Fruit fly (Drosophila melanogaster) whole organism, embryonic: Measurements from ENCODE around the gene CG33523.
A peak's percentile ranks its signal among the peaks of the same experiment; 100 is the strongest.

Source experiments
- Atf6 ChIP-seq: fragments of 200-800 bp; sonication (Bioruptor generic); IDR thresholded peaks from 2 replicates; pipeline ENCODE4 v1.3.6; 2022; ENCODE audit warnings: missing biosample characterization, missing genetic modification characterization
- CG10431 ChIP-seq: fragments of 200-800 bp; sonication (Bioruptor generic); optimal IDR thresholded peaks from 3 replicates; lab custom pipeline; 2018; ENCODE audit warnings: missing biosample characterization, mild to moderate bottlenecking, missing genetic modification characterization
- CG10959 ChIP-seq: fragments of 200-800 bp; sonication (Bioruptor generic); IDR thresholded peaks from 2 replicates; pipeline ENCODE4 v1.3.6; 2022; ENCODE audit warnings: missing biosample characterization, missing genetic modification characterization
- CG11696 ChIP-seq: fragments of 200-800 bp; sonication (Bioruptor generic); IDR thresholded peaks from 2 replicates; pipeline ENCODE4 v1.3.6; 2022; ENCODE audit warnings: missing biosample characterization, missing genetic modification characterization
- CG12391 ChIP-seq: fragments of 200-800 bp; sonication (Bioruptor generic); optimal IDR thresholded peaks from 3 replicates; lab custom pipeline; 2018; ENCODE audit warnings: missing biosample characterization, mild to moderate bottlenecking, missing genetic modification characterization, moderate library complexity
- CG12744 ChIP-seq: fragments of 200-800 bp; sonication (Bioruptor generic); optimal IDR thresholded peaks from 2 replicates; lab custom pipeline; 2016; ENCODE audit warnings: missing biosample characterization, missing genetic modification characterization
- CG14710 ChIP-seq: fragments of 200-800 bp; sonication (Bioruptor generic); optimal IDR thresholded peaks from 3 replicates; lab custom pipeline; 2019; ENCODE audit warnings: missing biosample characterization, mild to moderate bottlenecking, missing genetic modification characterization, moderate library complexity
- CG15514 ChIP-seq: fragments of 200-800 bp; sonication (Bioruptor generic); optimal IDR thresholded peaks from 3 replicates; lab custom pipeline; 2017; ENCODE audit warnings: missing biosample characterization, missing genetic modification characterization, mild to moderate bottlenecking, moderate library complexity, missing genetic modification reagents
- CG17186 ChIP-seq: fragments of 200-800 bp; sonication (Bioruptor generic); optimal IDR thresholded peaks from 3 replicates; lab custom pipeline; 2017; ENCODE audit warnings: missing biosample characterization, missing genetic modification reagents, missing genetic modification characterization
- CG2199 ChIP-seq: fragments of 200-800 bp; sonication (Bioruptor generic); IDR thresholded peaks from 3 replicates; pipeline ENCODE4 v1.3.6; 2022; ENCODE audit warnings: missing biosample characterization, missing genetic modification characterization
- CG2712 ChIP-seq: fragments of 200-800 bp; optimal IDR thresholded peaks from 3 replicates; lab custom pipeline; 2019; ENCODE audit warnings: missing biosample characterization, mild to moderate bottlenecking, missing genetic modification characterization, moderate library complexity
- CG31441 ChIP-seq: fragments of 200-800 bp; sonication (Bioruptor generic); IDR thresholded peaks from 2 replicates; pipeline ENCODE4 v1.3.6; 2022; ENCODE audit warnings: missing biosample characterization, missing genetic modification characterization
- CG6683 ChIP-seq: fragments of 200-800 bp; sonication (Bioruptor generic); optimal IDR thresholded peaks from 2 replicates; lab custom pipeline; 2017; ENCODE audit warnings: missing biosample characterization, mild to moderate bottlenecking, missing genetic modification characterization, missing genetic modification reagents
- CG7372 ChIP-seq: fragments of 200-800 bp; sonication (Bioruptor generic); IDR thresholded peaks from 2 replicates; pipeline ENCODE4 v1.3.6; 2022; ENCODE audit warnings: missing biosample characterization, missing genetic modification characterization
- CG9609 ChIP-seq: fragments of 200-800 bp; sonication (Bioruptor generic); optimal IDR thresholded peaks from 3 replicates; lab custom pipeline; 2016; ENCODE audit warnings: missing biosample characterization, missing genetic modification characterization
- CkIIα-i1 ChIP-seq: fragments of 200-800 bp; sonication (Bioruptor generic); IDR thresholded peaks from 2 replicates; pipeline ENCODE4 v1.3.6; 2022; ENCODE audit warnings: missing biosample characterization, missing genetic modification characterization
- D19A ChIP-seq: fragments of 200-800 bp; optimal IDR thresholded peaks from 3 replicates; lab custom pipeline; 2019; ENCODE audit warnings: missing biosample characterization, mild to moderate bottlenecking, missing genetic modification characterization, moderate library complexity
- HLH3B ChIP-seq: fragments of 200-800 bp; sonication (Bioruptor generic); IDR thresholded peaks from 2 replicates; pipeline ENCODE4 v1.3.6; 2022; ENCODE audit warnings: missing biosample characterization, missing genetic modification characterization
- Hr3 ChIP-seq: fragments of 200-800 bp; sonication (Bioruptor generic); optimal IDR thresholded peaks from 3 replicates; lab custom pipeline; 2016; ENCODE audit warnings: missing biosample characterization, missing genetic modification characterization
- Kr ChIP-seq: fragments of 200-800 bp; sonication (Bioruptor generic); optimal IDR thresholded peaks from 2 replicates; lab custom pipeline; 2017; ENCODE audit warnings: missing biosample characterization, mild to moderate bottlenecking, missing genetic modification characterization
- Sox102F ChIP-seq: fragments of 200-800 bp; sonication (Bioruptor generic); optimal IDR thresholded peaks from 2 replicates; lab custom pipeline; 2018; ENCODE audit warnings: missing biosample characterization, mild to moderate bottlenecking, missing genetic modification characterization, moderate library complexity
- Sry-β ChIP-seq: fragments of 200-800 bp; sonication (Bioruptor generic); optimal IDR thresholded peaks from 2 replicates; lab custom pipeline; 2018; ENCODE audit warnings: missing biosample characterization, mild to moderate bottlenecking, missing genetic modification characterization, moderate library complexity
- TFAM ChIP-seq: fragments of 200-800 bp; sonication (Bioruptor generic); optimal IDR thresholded peaks from 2 replicates; lab custom pipeline; 2017; ENCODE audit warnings: missing biosample characterization, missing genetic modification characterization, inconsistent platforms
- ara ChIP-seq: fragments of 200-800 bp; sonication (Bioruptor generic); IDR thresholded peaks from 2 replicates; pipeline ENCODE4 v1.3.6; 2022; ENCODE audit warnings: missing biosample characterization, missing genetic modification characterization
- br ChIP-seq: fragments of >200 bp; optimal IDR thresholded peaks from 2 replicates; lab custom pipeline; 2017
- chn ChIP-seq: fragments of 200-800 bp; sonication (Bioruptor generic); optimal IDR thresholded peaks from 2 replicates; lab custom pipeline; 2016; ENCODE audit warnings: missing biosample characterization, missing genetic modification characterization
- ci ChIP-seq: fragments of 200-800 bp; sonication (Bioruptor generic); IDR thresholded peaks from 3 replicates; pipeline ENCODE4 v1.3.6; 2022; ENCODE audit warnings: missing biosample characterization, missing genetic modification characterization
- disco-r ChIP-seq: fragments of 200-800 bp; sonication (Bioruptor generic); optimal IDR thresholded peaks from 2 replicates; lab custom pipeline; 2016; ENCODE audit warnings: missing biosample characterization, missing genetic modification characterization
- eve ChIP-seq, 2 experiments: fragments of >200 bp; optimal IDR thresholded peaks; 2 replicates each; lab custom pipeline; 2017; ENCODE audit warnings: missing biosample characterization in 2 of 2, missing genetic modification characterization in 2 of 2
- fd96Cb ChIP-seq: fragments of 200-800 bp; sonication (Bioruptor generic); optimal IDR thresholded peaks from 2 replicates; lab custom pipeline; 2018; ENCODE audit warnings: missing biosample characterization, mild to moderate bottlenecking, missing genetic modification characterization, moderate library complexity
- fru ChIP-seq: fragments of >200 bp; optimal IDR thresholded peaks from 2 replicates; lab custom pipeline; 2017
- hb ChIP-seq: fragments of 200-800 bp; sonication (Bioruptor generic); IDR thresholded peaks from 3 replicates; pipeline ENCODE4 v1.3.6; 2022; ENCODE audit warnings: missing biosample characterization, missing genetic modification characterization; ENCODE audit not compliant: partially characterized antibody
- hbn ChIP-seq: fragments of 200-800 bp; sonication (Bioruptor generic); IDR thresholded peaks from 2 replicates; pipeline ENCODE4 v1.3.6; 2022; ENCODE audit warnings: missing biosample characterization, missing genetic modification characterization; ENCODE audit not compliant: partially characterized antibody
- jumu ChIP-seq: fragments of 200-800 bp; sonication (Bioruptor generic); optimal IDR thresholded peaks from 3 replicates; lab custom pipeline; 2016; ENCODE audit warnings: missing biosample characterization, missing genetic modification characterization
- mam ChIP-seq: fragments of 200-800 bp; sonication (Bioruptor generic); optimal IDR thresholded peaks from 3 replicates; lab custom pipeline; 2016; ENCODE audit warnings: missing biosample characterization, missing genetic modification characterization
- pfk ChIP-seq: fragments of 200-800 bp; sonication (Bioruptor generic); optimal IDR thresholded peaks from 2 replicates; lab custom pipeline; 2018; ENCODE audit warnings: missing biosample characterization, mild to moderate bottlenecking, missing genetic modification characterization, moderate library complexity
- pros ChIP-seq: fragments of 200-800 bp; sonication (Bioruptor generic); optimal IDR thresholded peaks from 3 replicates; lab custom pipeline; 2019; ENCODE audit warnings: missing biosample characterization, mild to moderate bottlenecking, missing genetic modification characterization, moderate library complexity
- run ChIP-seq: fragments of 200-800 bp; sonication (Bioruptor generic); optimal IDR thresholded peaks from 3 replicates; lab custom pipeline; 2018; ENCODE audit warnings: missing biosample characterization, mild to moderate bottlenecking, missing genetic modification characterization
- sd ChIP-seq: fragments of 200-800 bp; sonication (Bioruptor generic); optimal IDR thresholded peaks from 3 replicates; lab custom pipeline; 2018; ENCODE audit warnings: missing biosample characterization, mild to moderate bottlenecking, missing genetic modification characterization, moderate library complexity
- ssp ChIP-seq: fragments of 200-800 bp; sonication (Bioruptor generic); IDR thresholded peaks from 2 replicates; pipeline ENCODE4 v1.3.6; 2022; ENCODE audit warnings: missing biosample characterization, missing genetic modification characterization
- zen ChIP-seq: fragments of 200-800 bp; sonication (Bioruptor generic); optimal IDR thresholded peaks from 3 replicates; lab custom pipeline; 2018; ENCODE audit warnings: missing biosample characterization, mild to moderate bottlenecking, missing genetic modification characterization, moderate library complexity

The CG33523 gene

DNA sequence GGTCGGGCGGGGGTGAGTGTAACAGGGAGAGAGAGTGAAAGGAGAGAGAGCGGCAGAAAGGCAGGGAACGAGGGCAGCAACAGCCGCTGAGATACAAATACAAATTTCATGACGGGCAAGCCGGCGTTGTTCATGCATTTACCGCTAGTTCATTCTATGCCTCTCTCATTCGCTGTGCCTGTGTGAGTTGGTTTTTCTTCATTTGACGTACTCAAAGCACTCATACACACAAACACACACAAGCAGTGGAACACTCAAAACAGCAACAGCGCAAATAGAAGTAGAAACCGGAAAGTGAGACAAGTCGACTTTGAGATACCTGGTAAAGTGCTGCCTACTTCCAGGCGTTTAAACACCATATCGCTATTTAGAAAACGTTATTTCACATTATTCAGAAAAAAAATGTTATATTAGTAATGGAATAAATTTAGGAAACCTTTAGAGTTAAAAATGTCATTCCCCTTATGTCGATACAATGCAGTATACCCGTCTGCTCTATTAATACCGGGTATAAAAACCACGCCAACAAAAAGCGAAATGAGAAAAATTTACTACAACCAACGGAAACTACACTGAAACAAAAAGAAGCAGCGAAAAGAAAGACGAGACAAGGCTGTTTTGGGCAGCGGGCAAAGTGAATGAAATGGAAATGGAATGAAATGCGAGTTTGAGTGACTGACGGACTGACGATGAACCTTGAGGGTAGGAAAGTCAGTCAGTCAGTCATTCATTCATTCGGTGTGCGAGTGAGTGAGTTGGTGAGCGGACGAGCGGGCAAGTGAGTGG, 52.7 kb downstream of the CG33523 start (continued):
- TF ChIP-seq CkIIα-i1, result peak; percentile 86; the same call in 1 of the 2 replicates
- no peak; the same call in 1 of the 2 replicates for TF ChIP-seq hbn (GFP tag; lab: Robert Waterston, UW)
- peak; percentile 77 for TF ChIP-seq CG15514 (GFP tag; lab: Kevin White, UChicago)
- TF ChIP-seq CG12391 (tag; lab: Kevin White, UChicago), result peak; percentile 96
- peak; percentile 79 for TF ChIP-seq CG7372 (GFP tag; lab: Robert Waterston, UW)
- TF ChIP-seq br (lab: Kevin White, UChicago), result no peak
- TF ChIP-seq ara (GFP tag; lab: Robert Waterston, UW), result peak; percentile 98
- TF ChIP-seq jumu (GFP tag; lab: Kevin White, UChicago), result peak; percentile 93
- peak; percentile 98 for TF ChIP-seq fd96Cb (tag; lab: Kevin White, UChicago)
- peak; percentile 94 for TF ChIP-seq pfk (GFP tag; lab: Kevin White, UChicago)
- peak in 1 of 2 experiments; percentile 98 for TF ChIP-seq eve (GFP tag; optimal IDR thresholded peaks at IDR 0.05; lab: Kevin White, UChicago)
- no peak for TF ChIP-seq hb
- peak; percentile 96 for TF ChIP-seq Hr3
- TF ChIP-seq D19A (tag; lab: Kevin White, UChicago), result peak; percentile 97
- peak; percentile 76 for TF ChIP-seq CG10431
- TF ChIP-seq CG12744 (GFP tag; lab: Kevin White, UChicago), result peak; percentile 76
- peak; percentile 98 for TF ChIP-seq HLH3B (GFP tag; lab: Robert Waterston, UW)
- peak; percentile 50 for TF ChIP-seq fru (lab: Kevin White, UChicago)
- TF ChIP-seq ci (GFP tag; lab: Robert Waterston, UW), result peak; percentile 97
- TF ChIP-seq pros (GFP tag; lab: Kevin White, UChicago), result peak; percentile 84
- TF ChIP-seq CG10959 (GFP tag; lab: Robert Waterston, UW), result peak; percentile 97
- TF ChIP-seq Atf6 (GFP tag; lab: Robert Waterston, UW), result peak; percentile 90
- TF ChIP-seq chn (GFP tag; lab: Kevin White, UChicago), result peak; percentile 93
- TF ChIP-seq CG17186, result peak; percentile 86
- peak; percentile 99 for TF ChIP-seq CG2712 (tag; lab: Kevin White, UChicago)
- TF ChIP-seq CG6683 (GFP tag; lab: Kevin White, UChicago), result peak; percentile 76
- peak; percentile 93 for TF ChIP-seq ssp (GFP tag; lab: Robert Waterston, UW)
- peak; percentile 88 for TF ChIP-seq mam (GFP tag; lab: Kevin White, UChicago)
- peak; percentile 87 for TF ChIP-seq CG11696 (GFP tag; lab: Robert Waterston, UW)
- peak; percentile 95 for TF ChIP-seq CG31441 (GFP tag; lab: Robert Waterston, UW)
- TF ChIP-seq Sry-β (GFP tag; lab: Kevin White, UChicago), result peak; percentile 69
- TF ChIP-seq CG9609, result peak; percentile 86

DNA sequence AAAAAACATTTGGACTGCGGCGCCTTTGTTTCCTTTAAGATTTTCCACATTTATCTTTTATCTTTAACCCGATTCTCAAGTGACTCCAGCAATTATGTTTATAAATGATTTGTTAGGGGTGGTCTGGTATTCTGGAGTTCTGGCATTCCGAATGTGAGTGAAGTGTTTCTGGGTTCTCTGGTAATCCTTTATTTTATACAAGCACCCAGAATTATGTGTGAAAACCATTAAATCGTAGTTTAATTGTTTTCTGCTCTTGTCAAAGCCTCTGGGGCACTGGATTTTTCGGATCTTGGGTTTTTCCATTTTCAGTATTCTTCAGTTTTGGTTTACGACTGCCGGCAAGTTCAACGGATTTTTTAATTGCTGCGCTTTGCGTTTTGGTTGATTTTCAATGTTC, 55.8 kb downstream of the CG33523 start:
- TF ChIP-seq CG14710 (tag; lab: Kevin White, UChicago), result no peak
- TF ChIP-seq disco-r (GFP tag; lab: Kevin White, UChicago), result no peak
- peak; percentile 65 for TF ChIP-seq Kr (GFP tag; lab: Kevin White, UChicago)
- TF ChIP-seq run (tag; lab: Kevin White, UChicago), result peak; percentile 2
- TF ChIP-seq TFAM (GFP tag; lab: Kevin White, UChicago), result no peak
- TF ChIP-seq Sox102F (GFP tag; lab: Kevin White, UChicago), result no peak
- 0 out of 3 replicates have a peak, but pooled peaks have one; percentile 51 for TF ChIP-seq CG2199
- TF ChIP-seq zen (tag; lab: Kevin White, UChicago), result no peak
- TF ChIP-seq sd (tag; lab: Kevin White, UChicago), result no peak
